Worm (Caenorhabditis elegans) whole organism, L4 larva: ENCODE results near the gene ttm-2.
A peak's percentile ranks its signal among the peaks of the same experiment; 100 is the strongest.

ENCODE experiments used
- F26F4.8 ChIP-seq: fragments of 200-800 bp; sonication (Bioruptor generic); conservative IDR thresholded peaks from 2 replicates; pipeline ENCODE4 v1.3.6; 2022; ENCODE audit warnings: missing genetic modification characterization, missing compliant biosample characterization
- R02D3.7 ChIP-seq: fragments of 150-350 bp; sonication (generic microtip); optimal IDR thresholded peaks from 3 replicates; lab custom pipeline; 2014; ENCODE audit warnings: missing biosample characterization, missing genetic modification characterization
- ces-1 ChIP-seq: fragments of 150-350 bp; sonication (generic microtip); optimal IDR thresholded peaks from 4 replicates; lab custom pipeline; 2014; ENCODE audit warnings: missing biosample characterization, missing genetic modification reagents, missing genetic modification characterization
- egl-27 ChIP-seq: sonication (generic microtip); optimal IDR thresholded peaks from 3 replicates; lab custom pipeline; 2017; ENCODE audit warnings: missing biosample characterization, missing genetic modification reagents, missing genetic modification characterization
- lin-15B ChIP-seq: fragments of 150-350 bp; sonication (generic microtip); optimal IDR thresholded peaks from 3 replicates; lab custom pipeline; 2014; ENCODE audit warnings: missing biosample characterization, missing genetic modification characterization
- mdl-1 ChIP-seq, 2 experiments: fragments of 150-350 bp in 1 of 2; sonication (generic microtip) in 1 of 2; optimal IDR thresholded peaks; 2 replicates each; lab custom pipeline; 2014 to 2017; ENCODE audit warnings: missing biosample characterization in 2 of 2, missing genetic modification characterization in 2 of 2
- nhr-11 ChIP-seq: fragments of 150-350 bp; optimal IDR thresholded peaks from 2 replicates; lab custom pipeline; 2014; ENCODE audit warnings: missing biosample characterization, missing genetic modification characterization
- nhr-237 ChIP-seq: sonication (generic microtip); optimal IDR thresholded peaks from 2 replicates; lab custom pipeline; 2017; ENCODE audit warnings: missing biosample characterization, missing genetic modification characterization
- nhr-28 ChIP-seq: fragments of 150-350 bp; optimal IDR thresholded peaks from 2 replicates; lab custom pipeline; 2014; ENCODE audit warnings: missing biosample characterization, missing genetic modification characterization
- nhr-76 ChIP-seq: fragments of 150-350 bp; optimal IDR thresholded peaks from 2 replicates; lab custom pipeline; 2014; ENCODE audit warnings: missing biosample characterization, missing genetic modification characterization
- snpc-4 ChIP-seq: fragments of 150-350 bp; optimal IDR thresholded peaks from 2 replicates; lab custom pipeline; 2014; ENCODE audit warnings: missing biosample characterization, missing genetic modification characterization
- unc-130 ChIP-seq: sonication (generic microtip); optimal IDR thresholded peaks from 2 replicates; lab custom pipeline; 2016; ENCODE audit warnings: missing genetic modification reagents, missing genetic modification characterization, missing compliant biosample characterization
- unc-39 ChIP-seq: sonication (generic microtip); optimal IDR thresholded peaks from 2 replicates; lab custom pipeline; 2017; ENCODE audit warnings: missing biosample characterization, missing genetic modification characterization
- zip-2 ChIP-seq: fragments of 150-350 bp; optimal IDR thresholded peaks from 2 replicates; lab custom pipeline; 2014; ENCODE audit warnings: missing biosample characterization, missing genetic modification characterization

ce11 chrII:4747063-4747462, 19.1 kb downstream of the ttm-2 start:
- peak in 1 of 2 experiments; percentile 39 for TF ChIP-seq mdl-1 (tag; optimal IDR thresholded peaks at IDR 0.05; lab: Kevin White, UChicago)
- no peak for TF ChIP-seq unc-39 (tag; lab: Kevin White, UChicago)
- no peak for TF ChIP-seq snpc-4 (tag; lab: Kevin White, UChicago)
- no peak for TF ChIP-seq F26F4.8
- TF ChIP-seq egl-27 (tag; lab: Kevin White, UChicago): no peak
- TF ChIP-seq R02D3.7: no peak
- no peak for TF ChIP-seq nhr-28 (tag; lab: Kevin White, UChicago)
- no peak for TF ChIP-seq nhr-76 (tag; lab: Kevin White, UChicago)
- no peak for TF ChIP-seq unc-130
- TF ChIP-seq lin-15B (tag; lab: Kevin White, UChicago): no peak
- TF ChIP-seq ces-1: no peak
- TF ChIP-seq nhr-237 (tag; lab: Kevin White, UChicago): no peak
- no peak for TF ChIP-seq nhr-11 (tag; lab: Kevin White, UChicago)
- TF ChIP-seq zip-2 (tag; lab: Kevin White, UChicago): no peak
